Worm (Caenorhabditis elegans): ENCODE data around the gene srbc-33.

Gene srbc-33

ce11 chrV:3484702-3485101 is at the start of gene srbc-33:
Gene srbc-33, minus strand, starts transcription at chrV:3484802.
- TF ChIP-seq che-1 (tag; optimal IDR thresholded peaks at IDR 0.05) (no peak), ceh-6 (GFP tag; optimal IDR thresholded peaks at IDR 0.05) (no peak), ceh-48 (tag; optimal IDR thresholded peaks at IDR 0.05) (no peak), pat-9 (tag; optimal IDR thresholded peaks at IDR 0.05) (no peak)

- TF ChIP-seq C38D4.7 (GFP tag; optimal IDR thresholded peaks at IDR 0.05) = no peak
- TF ChIP-seq hlh-30 (tag; optimal IDR thresholded peaks at IDR 0.05; ENCODE audit: insufficient read depth) = no peak
- TF ChIP-seq che-1 (tag; optimal IDR thresholded peaks at IDR 0.05) = no peak
- no peak for TF ChIP-seq rnt-1 (tag; optimal IDR thresholded peaks at IDR 0.05)
- no peak for TF ChIP-seq C08G9.2 (tag; optimal IDR thresholded peaks at IDR 0.05)
- TF ChIP-seq sdc-2 (tag; optimal IDR thresholded peaks at IDR 0.05) = no peak
- no peak for TF ChIP-seq ztf-16 (tag; optimal IDR thresholded peaks at IDR 0.05)
- no peak for TF ChIP-seq dve-1 (tag; optimal IDR thresholded peaks at IDR 0.05)
- no peak for TF ChIP-seq pag-3 (tag; optimal IDR thresholded peaks at IDR 0.05; ENCODE audit: borderline replicate concordance)
- no peak for TF ChIP-seq tbx-7 (tag; optimal IDR thresholded peaks at IDR 0.05)
- no peak for TF ChIP-seq lim-6 (tag; optimal IDR thresholded peaks at IDR 0.05)
- TF ChIP-seq ets-4 (tag; optimal IDR thresholded peaks at IDR 0.05) = no peak
- TF ChIP-seq fax-1 (tag; optimal IDR thresholded peaks at IDR 0.05) = no peak
- TF ChIP-seq ahr-1 (tag; optimal IDR thresholded peaks at IDR 0.05) = no peak
- TF ChIP-seq eyg-1 (tag; optimal IDR thresholded peaks at IDR 0.05) = no peak
- no peak for TF ChIP-seq nfya-1 (tag; optimal IDR thresholded peaks at IDR 0.05)
- no peak for TF ChIP-seq pha-4 (tag; optimal IDR thresholded peaks at IDR 0.05)
- no peak for TF ChIP-seq ceh-31 (tag; optimal IDR thresholded peaks at IDR 0.05)
- no peak for TF ChIP-seq T23F11.4 (GFP tag; optimal IDR thresholded peaks at IDR 0.05)
Observed at ce11 chrV:3530403-3530802, 45.8 kb upstream of the srbc-33 start, which contains the start of gene srbc-66. Gene srbc-66, plus strand, starts transcription at chrV:3530703.

- TF ChIP-seq T23F11.4 (GFP tag; optimal IDR thresholded peaks at IDR 0.05) = no peak
- no peak for TF ChIP-seq lim-6 (tag; optimal IDR thresholded peaks at IDR 0.05)
- no peak for TF ChIP-seq ceh-9 (tag; optimal IDR thresholded peaks at IDR 0.05)
- TF ChIP-seq fax-1 (tag; optimal IDR thresholded peaks at IDR 0.05) = no peak
- TF ChIP-seq tbx-7 (tag; optimal IDR thresholded peaks at IDR 0.05) = no peak
- TF ChIP-seq nhr-232 (tag; optimal IDR thresholded peaks at IDR 0.05) = no peak
- no peak for TF ChIP-seq ceh-24 (tag; optimal IDR thresholded peaks at IDR 0.05)
- no peak for TF ChIP-seq pax-1 (tag; optimal IDR thresholded peaks at IDR 0.05)
Observed at ce11 chrV:3526882-3527281, 42.3 kb upstream of the srbc-33 start, which contains the start of gene str-260. Gene str-260, plus strand, starts transcription at chrV:3527182.

ce11 chrV:3524970-3525369 is 40.4 kb upstream of the srbc-33 start, which contains the start of gene T24A6.7:
Gene T24A6.7, plus strand, starts transcription at chrV:3525270.
- TF ChIP-seq sdc-2 (tag; optimal IDR thresholded peaks at IDR 0.05) (no peak), ref-2 (tag; optimal IDR thresholded peaks at IDR 0.05) (no peak), sox-2 (GFP tag; IDR thresholded peaks at IDR 0.05) (no peak), C38D4.7 (GFP tag; optimal IDR thresholded peaks at IDR 0.05) (no peak), ceh-14 (tag; optimal IDR thresholded peaks at IDR 0.05) (no peak), elt-4 (tag; optimal IDR thresholded peaks at IDR 0.05) (no peak), unc-86 (tag; optimal IDR thresholded peaks at IDR 0.05) (no peak)

ce11 chrV:3523262-3523661 is 38.7 kb upstream of the srbc-33 start, which contains the start of gene irg-1:
Gene irg-1, plus strand, starts transcription at chrV:3523587.
- TF ChIP-seq ceh-19 (GFP tag; optimal IDR thresholded peaks at IDR 0.05) (no peak), dve-1 (tag; optimal IDR thresholded peaks at IDR 0.05) (no peak), lin-11 (tag; optimal IDR thresholded peaks at IDR 0.05) (no peak), hlh-30 (tag; optimal IDR thresholded peaks at IDR 0.05; ENCODE audit: insufficient read depth) (no peak), ceh-30 (tag; optimal IDR thresholded peaks at IDR 0.05) (no peak), ceh-18 (tag; optimal IDR thresholded peaks at IDR 0.05) (no peak), ama-1 (optimal IDR thresholded peaks at IDR 0.05) (no peak), elt-2 (tag; optimal IDR thresholded peaks at IDR 0.05) (no peak)
